Fruit fly (Drosophila melanogaster): ENCODE data around the gene Bin1.

The Bin1 gene

DNA sequence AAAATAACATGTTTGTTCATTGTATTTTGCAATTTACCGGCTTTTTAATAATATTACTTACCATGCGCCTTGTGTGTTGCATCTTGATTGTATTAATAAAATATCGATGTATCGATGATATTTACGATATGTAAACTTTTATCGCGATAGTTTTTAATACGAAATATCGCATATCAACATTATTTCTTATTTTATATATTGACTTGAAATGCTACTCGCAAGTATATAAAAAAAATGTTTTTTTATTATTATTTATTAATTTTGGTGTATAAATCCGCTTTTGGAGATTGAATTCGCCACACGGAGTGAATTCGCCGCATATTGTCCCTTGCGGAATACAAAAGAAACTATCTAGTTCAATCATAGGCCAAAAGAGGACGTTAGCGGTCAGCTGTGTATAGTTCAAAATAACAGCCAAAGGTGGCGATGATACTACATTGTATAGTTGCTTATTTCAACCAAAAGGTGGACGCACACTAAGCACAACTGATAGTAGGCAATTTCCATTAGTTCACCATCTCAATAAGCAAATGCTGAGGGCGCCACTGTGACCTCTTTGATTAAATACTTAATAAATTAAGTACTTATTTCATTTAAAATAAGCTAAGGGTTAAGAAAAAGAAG lies 15.9 kb upstream of the Bin1 start, which contains the start of gene mtSSB (continued):
- TF ChIP-seq CG12071 (GFP tag; optimal IDR thresholded peaks at IDR 0.05), result peak; percentile 68
- peak; percentile 39 for TF ChIP-seq CG13296 (GFP tag; optimal IDR thresholded peaks at IDR 0.05)
- TF ChIP-seq Scr (GFP tag; IDR thresholded peaks at IDR 0.05; ENCODE audit: partially characterized antibody), result peak; percentile 99
- TF ChIP-seq dmrt99B (tag; optimal IDR thresholded peaks at IDR 0.05), result peak; percentile 80
- TF ChIP-seq Aef1 (GFP tag; IDR thresholded peaks at IDR 0.05), result peak; percentile 79
- TF ChIP-seq Fer1 (GFP tag; optimal IDR thresholded peaks at IDR 0.05), result peak; percentile 77
- TF ChIP-seq CG9876 (GFP tag; optimal IDR thresholded peaks at IDR 0.05), result peak; percentile 88
- peak; percentile 84; the same call in 2 of the 3 replicates for TF ChIP-seq CG17361 (GFP tag; IDR thresholded peaks at IDR 0.05)
- peak; percentile 76 for TF ChIP-seq unpg (GFP tag; optimal IDR thresholded peaks at IDR 0.05)
- TF ChIP-seq CG15514 (GFP tag; optimal IDR thresholded peaks at IDR 0.05), result peak; percentile 86
- TF ChIP-seq CG12155 (GFP tag; optimal IDR thresholded peaks at IDR 0.05), result peak; percentile 79
- peak; percentile 82 for TF ChIP-seq bcd (GFP tag; optimal IDR thresholded peaks at IDR 0.05)
- TF ChIP-seq CG4617 (GFP tag; optimal IDR thresholded peaks at IDR 0.05; ENCODE audit: borderline replicate concordance), result peak; percentile 72
- peak; percentile 87 for TF ChIP-seq CG10267 (tag; optimal IDR thresholded peaks at IDR 0.05)
- TF ChIP-seq HLH4C (GFP tag; IDR thresholded peaks at IDR 0.05; ENCODE audit: partially characterized antibody), result peak; percentile 99
- TF ChIP-seq Hr78 (GFP tag; optimal IDR thresholded peaks at IDR 0.05), result peak in 1 of 2 experiments; percentile 57
- TF ChIP-seq Hmr (GFP tag; optimal IDR thresholded peaks at IDR 0.05), result peak; percentile 90
- TF ChIP-seq CG7556 (GFP tag; optimal IDR thresholded peaks at IDR 0.05), result peak; percentile 57
- peak; percentile 41 for TF ChIP-seq CG15011 (GFP tag; optimal IDR thresholded peaks at IDR 0.05)
- no peak for TF ChIP-seq fru (optimal IDR thresholded peaks at IDR 0.05)
- peak; percentile 52 for TF ChIP-seq BtbVII (GFP tag; optimal IDR thresholded peaks at IDR 0.05)
- TF ChIP-seq Fer2 (tag; optimal IDR thresholded peaks at IDR 0.05), result peak; percentile 46
- TF ChIP-seq phol (tag; optimal IDR thresholded peaks at IDR 0.05), result peak; percentile 65
- TF ChIP-seq CG5245 (GFP tag; optimal IDR thresholded peaks at IDR 0.05), result peak; percentile 96
- TF ChIP-seq CG2889 (GFP tag; IDR thresholded peaks at IDR 0.05), result peak; percentile 72
- TF ChIP-seq CG32532 (GFP tag; IDR thresholded peaks at IDR 0.05), result peak; percentile 98
- peak; percentile 68 for TF ChIP-seq rib (GFP tag; IDR thresholded peaks at IDR 0.05)
- TF ChIP-seq CG15073 (GFP tag; optimal IDR thresholded peaks at IDR 0.05), result peak; percentile 58
- peak; percentile 51 for TF ChIP-seq nau (GFP tag; optimal IDR thresholded peaks at IDR 0.05)
- peak; percentile 86 for TF ChIP-seq zen (tag; optimal IDR thresholded peaks at IDR 0.05)
- TF ChIP-seq CG8359 (GFP tag; optimal IDR thresholded peaks at IDR 0.05; ENCODE audit: borderline replicate concordance), result no peak
- peak; percentile 73 for TF ChIP-seq Nf-YC (tag; optimal IDR thresholded peaks at IDR 0.05)
- TF ChIP-seq dmrt11E (tag; optimal IDR thresholded peaks at IDR 0.05), result peak; percentile 73
- peak; percentile 65 for TF ChIP-seq CG12219 (GFP tag; optimal IDR thresholded peaks at IDR 0.05)
- peak; percentile 86 for TF ChIP-seq CG14667 (GFP tag; IDR thresholded peaks at IDR 0.05)
- TF ChIP-seq Hr3 (GFP tag; optimal IDR thresholded peaks at IDR 0.05), result peak; percentile 90
- peak; percentile 69 for TF ChIP-seq CG4404 (GFP tag; IDR thresholded peaks at IDR 0.05)
- TF ChIP-seq gcm (GFP tag; optimal IDR thresholded peaks at IDR 0.05), result peak; percentile 60
- TF ChIP-seq CG14710 (tag; optimal IDR thresholded peaks at IDR 0.05), result peak; percentile 78
- TF ChIP-seq ewg (GFP tag; optimal IDR thresholded peaks at IDR 0.05), result peak; percentile 73
- peak; percentile 26; the same call in 1 of the 2 replicates for TF ChIP-seq toy (GFP tag; IDR thresholded peaks at IDR 0.05)
- TF ChIP-seq ro (GFP tag; IDR thresholded peaks at IDR 0.05), result peak; percentile 84
- peak; percentile 64 for TF ChIP-seq al (GFP tag; IDR thresholded peaks at IDR 0.05)
- TF ChIP-seq chif (GFP tag; optimal IDR thresholded peaks at IDR 0.05), result peak; percentile 75 to 93
- peak; percentile 87 for TF ChIP-seq CG10366 (GFP tag; IDR thresholded peaks at IDR 0.05)
- peak; percentile 74 for TF ChIP-seq ap (GFP tag; IDR thresholded peaks at IDR 0.05)
- peak; percentile 71 for TF ChIP-seq gsb-n (tag; optimal IDR thresholded peaks at IDR 0.05)
- peak; percentile 82 for TF ChIP-seq NfI (GFP tag; optimal IDR thresholded peaks at IDR 0.05)
- peak; percentile 59 for TF ChIP-seq CG6813 (GFP tag; optimal IDR thresholded peaks at IDR 0.05)
